Fruit fly (Drosophila melanogaster) S2 (cell line): ENCODE measurements around the gene CG9582.

Source experiments
- CG8478 ChIP-seq: fragments of >200 bp; optimal IDR thresholded peaks from 2 replicates; lab custom pipeline; 2018
- CTCF ChIP-seq, 2 experiments: fragments of >200 bp; optimal IDR thresholded peaks; 2 replicates each; lab custom pipeline; 2018

DNA sequence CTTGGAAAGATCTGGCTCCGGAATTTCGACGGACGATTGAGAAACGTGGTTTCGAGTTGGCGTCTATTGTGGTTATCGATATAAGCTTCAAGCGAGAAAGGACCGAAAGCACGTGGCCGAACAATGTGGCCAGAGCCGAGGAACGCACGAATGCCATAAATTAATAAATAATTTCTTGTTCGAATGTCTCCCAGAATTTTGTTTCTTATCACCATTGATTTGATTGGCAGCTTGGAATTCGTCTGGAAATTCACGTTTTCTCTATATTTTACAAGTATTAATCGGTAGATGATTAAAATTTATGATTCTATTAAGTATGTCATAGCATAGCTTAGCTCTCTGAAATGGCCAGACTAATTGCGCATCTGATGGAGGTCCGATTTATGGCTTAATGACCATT, 17.7 kb downstream of the CG9582 start, which contains the start of gene Rcd-1r:
- no peak for TF ChIP-seq CG8478
- TF ChIP-seq CTCF (optimal IDR thresholded peaks at IDR 0.05; lab: Kevin White, UChicago), result no peak
